Fruit fly (Drosophila melanogaster): Measurements from ENCODE around the gene prd1.

Gene prd1

DNA sequence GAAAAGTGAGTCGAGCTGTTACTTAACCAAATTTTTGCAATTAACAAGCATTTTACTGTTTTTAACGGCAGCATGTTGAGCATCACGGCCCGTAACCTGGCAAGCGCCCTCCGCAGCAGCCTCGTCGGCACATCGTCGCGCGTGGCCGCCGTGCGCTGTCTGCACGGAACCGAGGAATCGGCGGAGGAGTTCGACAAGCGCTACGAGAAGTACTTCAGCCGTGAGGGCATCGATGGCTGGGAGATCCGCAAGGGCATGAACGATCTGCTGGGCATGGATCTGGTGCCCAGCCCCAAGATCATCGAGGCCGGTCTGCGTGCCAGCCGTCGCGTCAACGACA, 32.8 kb upstream of the prd1 start:
- TF ChIP-seq Clk (GFP tag; optimal IDR thresholded peaks at IDR 0.05): no peak
- TF ChIP-seq tj (GFP tag; optimal IDR thresholded peaks at IDR 0.05): no peak
- no peak for TF ChIP-seq CG5204 (GFP tag; optimal IDR thresholded peaks at IDR 0.05)
- no peak for TF ChIP-seq CG12768 (GFP tag; optimal IDR thresholded peaks at IDR 0.05)

dm6 chr3R:11818930-11819639, 32.3 kb upstream of the prd1 start, which contains the start of the genes COX5A and glo:
COX5A (plus strand) TSS chr3R:11819359.
glo (minus strand) TSS chr3R:11819420.
- TF ChIP-seq toe (GFP tag; optimal IDR thresholded peaks at IDR 0.05) (peak; percentile 88), bab1 (GFP tag; optimal IDR thresholded peaks at IDR 0.05) (peak; percentile 28), Hr96 (GFP tag; optimal IDR thresholded peaks at IDR 0.05) (no peak), CG1620 (GFP tag; optimal IDR thresholded peaks at IDR 0.05) (peak; percentile 81), Mnt (GFP tag; optimal IDR thresholded peaks at IDR 0.05) (peak; percentile 95), pad (GFP tag; optimal IDR thresholded peaks at IDR 0.05) (peak; percentile 60), kay (GFP tag; ENCODE audit: borderline replicate concordance) (no peak), CG11617 (GFP tag; optimal IDR thresholded peaks at IDR 0.05) (peak; percentile 73), tj (GFP tag; optimal IDR thresholded peaks at IDR 0.05) (peak; percentile 50), CG5204 (GFP tag; optimal IDR thresholded peaks at IDR 0.05) (no peak), CG12768 (GFP tag; optimal IDR thresholded peaks at IDR 0.05) (peak; percentile 76), cnc (optimal IDR thresholded peaks at IDR 0.05) (no peak), Clk (GFP tag; optimal IDR thresholded peaks at IDR 0.05) (peak; percentile 29), CG7045 (GFP tag; optimal IDR thresholded peaks at IDR 0.05) (peak; percentile 61), CG14711 (tag; optimal IDR thresholded peaks at IDR 0.05) (peak; percentile 85), CG33017 (tag; optimal IDR thresholded peaks at IDR 0.05) (peak; percentile 48), CG7101 (tag; optimal IDR thresholded peaks at IDR 0.05) (peak; percentile 78), cic (GFP tag; optimal IDR thresholded peaks at IDR 0.05) (no peak), Crg-1 (GFP tag; optimal IDR thresholded peaks at IDR 0.05) (peak; percentile 80), ovo (GFP tag; optimal IDR thresholded peaks at IDR 0.05) (peak; percentile 77)

dm6 chr3R:11812881-11813466, 26.2 kb upstream of the prd1 start, which contains the start of gene ClC-a:
ClC-a (minus strand) TSS chr3R:11813207.
- TF ChIP-seq pad (GFP tag; optimal IDR thresholded peaks at IDR 0.05): no peak
- TF ChIP-seq kay (GFP tag; ENCODE audit: borderline replicate concordance): peak; percentile 94
- no peak for TF ChIP-seq CG1620 (GFP tag; optimal IDR thresholded peaks at IDR 0.05)
- TF ChIP-seq Clk (GFP tag; optimal IDR thresholded peaks at IDR 0.05): no peak
- TF ChIP-seq toe (GFP tag; optimal IDR thresholded peaks at IDR 0.05): no peak
- no peak for TF ChIP-seq CG5204 (GFP tag; optimal IDR thresholded peaks at IDR 0.05)
- TF ChIP-seq cic (GFP tag; optimal IDR thresholded peaks at IDR 0.05): peak; percentile 89
- peak; percentile 9 for TF ChIP-seq CG12768 (GFP tag; optimal IDR thresholded peaks at IDR 0.05)
- no peak for TF ChIP-seq Hr96 (GFP tag; optimal IDR thresholded peaks at IDR 0.05)
- peak; percentile 59 for TF ChIP-seq Mnt (GFP tag; optimal IDR thresholded peaks at IDR 0.05)
- no peak for TF ChIP-seq CG14711 (tag; optimal IDR thresholded peaks at IDR 0.05)
- peak; percentile 81 for TF ChIP-seq tj (GFP tag; optimal IDR thresholded peaks at IDR 0.05)
- no peak for TF ChIP-seq CG11617 (GFP tag; optimal IDR thresholded peaks at IDR 0.05)
- peak; percentile 18 for TF ChIP-seq ovo (GFP tag; optimal IDR thresholded peaks at IDR 0.05)
- TF ChIP-seq cnc (optimal IDR thresholded peaks at IDR 0.05): no peak
- peak; percentile 74 for TF ChIP-seq bab1 (GFP tag; optimal IDR thresholded peaks at IDR 0.05)
- no peak for TF ChIP-seq CG33017 (tag; optimal IDR thresholded peaks at IDR 0.05)
- TF ChIP-seq CG7101 (tag; optimal IDR thresholded peaks at IDR 0.05): no peak
- TF ChIP-seq CG7045 (GFP tag; optimal IDR thresholded peaks at IDR 0.05): no peak
- TF ChIP-seq Crg-1 (GFP tag; optimal IDR thresholded peaks at IDR 0.05): no peak

DNA sequence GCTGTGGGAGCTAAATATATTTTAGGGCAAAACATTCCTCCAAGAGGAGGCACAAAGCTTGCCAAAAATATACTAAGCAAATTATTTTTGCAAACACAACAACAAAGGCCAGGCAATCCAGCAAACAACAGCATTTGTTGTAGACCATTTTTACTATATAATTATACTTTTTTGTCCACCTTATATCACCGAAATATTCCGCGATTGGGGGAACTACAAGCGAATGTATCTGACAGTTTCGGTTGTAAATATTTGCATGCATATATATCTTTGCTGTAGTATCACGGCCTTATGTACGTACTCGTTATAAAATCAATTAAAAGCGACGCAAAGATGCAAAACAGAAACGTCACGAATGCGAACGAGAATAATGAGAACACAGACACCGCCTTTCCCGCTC, 25.7 kb upstream of the prd1 start:
- TF ChIP-seq kay (GFP tag; ENCODE audit: borderline replicate concordance) (peak; percentile 81), Crg-1 (GFP tag; optimal IDR thresholded peaks at IDR 0.05) (no peak)

- TF ChIP-seq cic (GFP tag; optimal IDR thresholded peaks at IDR 0.05): peak; percentile 60
- TF ChIP-seq Crg-1 (GFP tag; optimal IDR thresholded peaks at IDR 0.05): no peak
- TF ChIP-seq CG7045 (GFP tag; optimal IDR thresholded peaks at IDR 0.05): no peak
- no peak for TF ChIP-seq CG12768 (GFP tag; optimal IDR thresholded peaks at IDR 0.05)
- TF ChIP-seq kay (GFP tag; ENCODE audit: borderline replicate concordance): peak; percentile 56
- TF ChIP-seq CG7101 (tag; optimal IDR thresholded peaks at IDR 0.05): no peak
Measured at dm6 chr3R:11810831-11811484, 24.1 kb upstream of the prd1 start.

DNA sequence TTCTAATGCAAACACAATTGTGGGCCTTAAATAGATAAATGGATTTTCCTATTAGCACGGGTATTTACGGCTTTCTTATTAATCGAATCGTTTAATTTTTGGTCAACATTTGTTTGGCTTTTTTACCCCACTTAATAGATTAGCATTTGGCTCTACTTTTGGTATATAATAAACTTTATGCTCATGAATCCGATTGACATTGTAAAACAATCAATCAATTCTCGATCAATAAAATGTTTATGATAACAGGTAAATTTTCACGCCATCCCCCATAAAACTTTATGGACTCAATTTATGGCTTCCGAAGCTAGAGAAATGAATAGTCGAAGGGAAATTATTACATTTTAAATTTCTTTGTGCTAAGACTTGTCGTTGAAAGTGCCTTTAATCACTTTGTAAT, 22.8 kb upstream of the prd1 start:
- TF ChIP-seq Crg-1 (GFP tag; optimal IDR thresholded peaks at IDR 0.05) (no peak), CG1620 (GFP tag; optimal IDR thresholded peaks at IDR 0.05) (no peak), CG5204 (GFP tag; optimal IDR thresholded peaks at IDR 0.05) (no peak), CG7101 (tag; optimal IDR thresholded peaks at IDR 0.05) (no peak), tj (GFP tag; optimal IDR thresholded peaks at IDR 0.05) (no peak), CG7045 (GFP tag; optimal IDR thresholded peaks at IDR 0.05) (no peak), bab1 (GFP tag; optimal IDR thresholded peaks at IDR 0.05) (no peak), toe (GFP tag; optimal IDR thresholded peaks at IDR 0.05) (no peak), pad (GFP tag; optimal IDR thresholded peaks at IDR 0.05) (no peak), cnc (optimal IDR thresholded peaks at IDR 0.05) (no peak), ovo (GFP tag; optimal IDR thresholded peaks at IDR 0.05) (no peak), kay (GFP tag; ENCODE audit: borderline replicate concordance) (no peak), CG11617 (GFP tag; optimal IDR thresholded peaks at IDR 0.05) (no peak)
